Fruit fly (Drosophila melanogaster): ENCODE measurements around the gene Mcm6.
A peak's percentile ranks its signal among the peaks of the same experiment; 100 is the strongest.

Mcm6 gene

DNA sequence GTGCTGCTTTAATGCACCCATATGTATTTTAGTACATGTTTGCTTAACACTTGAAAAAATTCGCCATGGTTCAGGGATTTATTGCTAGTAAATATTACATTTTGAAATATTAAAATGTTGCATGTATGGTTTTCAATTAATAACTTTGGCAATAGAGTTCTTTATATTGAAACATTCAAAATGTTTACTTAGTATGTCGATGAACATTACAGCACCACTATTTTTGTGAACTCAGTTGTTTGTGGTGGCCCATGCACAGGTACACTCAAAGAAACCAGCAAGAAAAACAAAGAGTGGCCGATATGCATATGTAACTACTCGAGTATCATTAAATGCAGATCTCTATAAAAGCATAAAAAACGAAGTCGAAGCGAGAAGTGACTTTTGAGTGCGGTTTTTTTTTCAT is 27.8 kb downstream of the Mcm6 start (continued):
- no peak for TF ChIP-seq HmgD (GFP tag; optimal IDR thresholded peaks at IDR 0.05)
- TF ChIP-seq onecut (GFP tag; IDR thresholded peaks at IDR 0.05), result peak; percentile 44
- TF ChIP-seq CG14050 (GFP tag; IDR thresholded peaks at IDR 0.05), result peak; percentile 54
- peak; percentile 67 for TF ChIP-seq CG18476 (GFP tag; optimal IDR thresholded peaks at IDR 0.05)
- peak; percentile 52 for TF ChIP-seq CG4707 (GFP tag; optimal IDR thresholded peaks at IDR 0.05)
- TF ChIP-seq D19A (tag; optimal IDR thresholded peaks at IDR 0.05), result peak; percentile 65
- TF ChIP-seq ewg (GFP tag; optimal IDR thresholded peaks at IDR 0.05), result peak; percentile 57
- no peak for TF ChIP-seq GATAe (GFP tag; conservative IDR thresholded peaks at IDR 0.05)
- TF ChIP-seq CG5180 (GFP tag; optimal IDR thresholded peaks at IDR 0.05), result peak; percentile 66
- peak; percentile 22 for TF ChIP-seq shn (GFP tag; optimal IDR thresholded peaks at IDR 0.05)
- peak; percentile 59 for TF ChIP-seq zen (tag; optimal IDR thresholded peaks at IDR 0.05)
- no peak for TF ChIP-seq gro (GFP tag; optimal IDR thresholded peaks at IDR 0.05)
- peak in 1 of 2 experiments; percentile 64 for TF ChIP-seq Eip74EF (GFP tag; optimal IDR thresholded peaks at IDR 0.05)
- TF ChIP-seq CG14441 (GFP tag; IDR thresholded peaks at IDR 0.05), result peak; percentile 84
- no peak for TF ChIP-seq pfk (GFP tag; optimal IDR thresholded peaks at IDR 0.05)
- 0 out of 3 replicates have a peak, but pooled peaks have one; percentile 31 for TF ChIP-seq ken (GFP tag; IDR thresholded peaks at IDR 0.05)
- TF ChIP-seq eve (GFP tag; optimal IDR thresholded peaks at IDR 0.05), result peak in 1 of 2 experiments; percentile 84
- TF ChIP-seq ci (GFP tag; IDR thresholded peaks at IDR 0.05), result peak; percentile 52; the same call in 1 of the 3 replicates
- TF ChIP-seq Camta (GFP tag; optimal IDR thresholded peaks at IDR 0.05), result peak; percentile 63
- TF ChIP-seq jing (GFP tag; optimal IDR thresholded peaks at IDR 0.05), result peak; percentile 22
- peak; percentile 61; the same call in 1 of the 3 replicates for TF ChIP-seq CG7357 (GFP tag; IDR thresholded peaks at IDR 0.05)
- no peak for TF ChIP-seq NFAT (GFP tag; IDR thresholded peaks at IDR 0.05)
- TF ChIP-seq luna (GFP tag; optimal IDR thresholded peaks at IDR 0.05), result no peak
- peak; percentile 38 for TF ChIP-seq jumu (GFP tag; optimal IDR thresholded peaks at IDR 0.05)
- peak; percentile 77 for TF ChIP-seq CG8388 (GFP tag; optimal IDR thresholded peaks at IDR 0.05)
- no peak for TF ChIP-seq BEAF-32 (GFP tag; optimal IDR thresholded peaks at IDR 0.05)
- TF ChIP-seq Usf (GFP tag; optimal IDR thresholded peaks at IDR 0.05), result no peak
- TF ChIP-seq CG9727 (GFP tag; optimal IDR thresholded peaks at IDR 0.05), result peak; percentile 52
- peak; percentile 81 for TF ChIP-seq CG17359 (tag; optimal IDR thresholded peaks at IDR 0.05)
- no peak for TF ChIP-seq Dip2 (GFP tag; IDR thresholded peaks at IDR 0.05)
- no peak for TF ChIP-seq CG31224 (GFP tag; IDR thresholded peaks at IDR 0.05)
- TF ChIP-seq CG17361 (GFP tag; IDR thresholded peaks at IDR 0.05), result peak; percentile 82
- peak; percentile 47 for TF ChIP-seq CG10654 (GFP tag; optimal IDR thresholded peaks at IDR 0.05)
- TF ChIP-seq CG14667 (GFP tag; IDR thresholded peaks at IDR 0.05), result 0 out of 2 replicates have a peak, but pooled peaks have one; percentile 32
- no peak for TF ChIP-seq CG2120 (GFP tag; optimal IDR thresholded peaks at IDR 0.05)
- no peak for TF ChIP-seq Hey (tag; optimal IDR thresholded peaks at IDR 0.05)
- TF ChIP-seq tgo (GFP tag; IDR thresholded peaks at IDR 0.05), result peak; percentile 63
- TF ChIP-seq CG6689 (GFP tag; IDR thresholded peaks at IDR 0.05), result peak; percentile 79
- TF ChIP-seq CG9932 (GFP tag; IDR thresholded peaks at IDR 0.05), result no peak
- peak; percentile 2 for TF ChIP-seq CG17912 (GFP tag; optimal IDR thresholded peaks at IDR 0.05)
- no peak for TF ChIP-seq hbn (GFP tag; IDR thresholded peaks at IDR 0.05; ENCODE audit: partially characterized antibody)
- peak; percentile 85 for TF ChIP-seq Med (GFP tag)
- TF ChIP-seq CG12769 (tag; optimal IDR thresholded peaks at IDR 0.05), result peak; percentile 25
- peak; percentile 95 for TF ChIP-seq sens (GFP tag)
- TF ChIP-seq Blimp-1 (GFP tag; optimal IDR thresholded peaks at IDR 0.05), result peak; percentile 76
- peak; percentile 56 for TF ChIP-seq CG12659 (GFP tag; optimal IDR thresholded peaks at IDR 0.05)
- no peak for TF ChIP-seq CG10321 (GFP tag; IDR thresholded peaks at IDR 0.05)
- peak; percentile 16 for TF ChIP-seq CHES-1-like (GFP tag; optimal IDR thresholded peaks at IDR 0.05)
- peak; percentile 40 for TF ChIP-seq Fer3 (tag; optimal IDR thresholded peaks at IDR 0.05)
- TF ChIP-seq phol (tag; optimal IDR thresholded peaks at IDR 0.05), result peak; percentile 83
- TF ChIP-seq CG13424 (tag; optimal IDR thresholded peaks at IDR 0.05), result peak; percentile 73
